Worm (Caenorhabditis elegans) whole organism, late embryonic: ENCODE data around the gene nspg-13.

Experiments
- Y22D7AL.16 ChIP-seq: sonication (generic microtip); optimal IDR thresholded peaks from 2 replicates; lab custom pipeline; 2016; ENCODE audit warnings: missing genetic modification characterization, missing compliant biosample characterization
- ceh-48 ChIP-seq: sonication (generic microtip); optimal IDR thresholded peaks from 2 replicates; lab custom pipeline; 2016; ENCODE audit warnings: missing genetic modification characterization, inconsistent platforms, missing compliant biosample characterization
- dve-1 ChIP-seq: sonication (generic microtip); optimal IDR thresholded peaks from 2 replicates; lab custom pipeline; 2017; ENCODE audit warnings: antibody characterized with exemption, mild to moderate bottlenecking, missing genetic modification characterization, missing compliant biosample characterization
- ets-4 ChIP-seq: sonication (generic microtip); optimal IDR thresholded peaks from 2 replicates; lab custom pipeline; 2016; ENCODE audit warnings: missing genetic modification characterization, missing compliant biosample characterization
- fkh-10 ChIP-seq: fragments of 150-350 bp; optimal IDR thresholded peaks from 2 replicates; lab custom pipeline; 2014; ENCODE audit warnings: missing biosample characterization, missing genetic modification reagents, missing genetic modification characterization
- nfya-1 ChIP-seq: sonication (generic microtip); optimal IDR thresholded peaks from 2 replicates; lab custom pipeline; 2017; ENCODE audit warnings: missing genetic modification characterization, mild to moderate bottlenecking, missing compliant biosample characterization, antibody characterized with exemption, moderate library complexity
- odd-2 ChIP-seq: sonication (generic microtip); optimal IDR thresholded peaks from 2 replicates; lab custom pipeline; 2017; ENCODE audit warnings: antibody characterized with exemption, mild to moderate bottlenecking, missing genetic modification characterization, missing compliant biosample characterization
- pag-3 ChIP-seq: sonication (generic microtip); optimal IDR thresholded peaks from 2 replicates; lab custom pipeline; 2016; ENCODE audit warnings: missing compliant biosample characterization, missing genetic modification characterization, borderline replicate concordance
- pha-2 ChIP-seq: sonication (generic microtip); optimal IDR thresholded peaks from 2 replicates; lab custom pipeline; 2017; ENCODE audit warnings: mild to moderate bottlenecking, missing genetic modification characterization, missing compliant biosample characterization
- pros-1 ChIP-seq: fragments of 150-350 bp; optimal IDR thresholded peaks from 2 replicates; lab custom pipeline; 2014; ENCODE audit warnings: missing biosample characterization, missing genetic modification reagents, missing genetic modification characterization
- ref-2 ChIP-seq: sonication (generic microtip); optimal IDR thresholded peaks from 2 replicates; lab custom pipeline; 2016; ENCODE audit warnings: missing genetic modification characterization, missing compliant biosample characterization
- tbx-2 ChIP-seq: sonication (generic microtip); optimal IDR thresholded peaks from 2 replicates; lab custom pipeline; 2016; ENCODE audit warnings: missing genetic modification characterization, missing compliant biosample characterization
- zip-5 ChIP-seq: sonication (generic microtip); optimal IDR thresholded peaks from 2 replicates; lab custom pipeline; 2016; ENCODE audit warnings: missing genetic modification characterization, missing compliant biosample characterization

- no peak for TF ChIP-seq odd-2
- no peak for TF ChIP-seq pha-2
- TF ChIP-seq tbx-2 = no peak
- no peak for TF ChIP-seq ets-4 (tag; lab: Kevin White, UChicago)
- no peak for TF ChIP-seq pros-1
- no peak for TF ChIP-seq nfya-1 (tag; lab: Kevin White, UChicago)
- TF ChIP-seq Y22D7AL.16 (tag; lab: Kevin White, UChicago) = no peak
- no peak for TF ChIP-seq ceh-48
- no peak for TF ChIP-seq fkh-10 (GFP tag; lab: Kevin White, UChicago)
- TF ChIP-seq pag-3 (tag; lab: Kevin White, UChicago) = no peak
- no peak for TF ChIP-seq zip-5 (tag; lab: Kevin White, UChicago)
- no peak for TF ChIP-seq dve-1 (tag; lab: Kevin White, UChicago)
- no peak for TF ChIP-seq ref-2 (tag; lab: Kevin White, UChicago)
Observed at ce11 chrX:5265356-5265755, 10.4 kb downstream of the nspg-13 start.
